Fruit fly (Drosophila melanogaster): ENCODE data around the gene Zmynd8.

The Zmynd8 gene

dm6 chr3R:31687782-31688181 is 18.5 kb downstream of the Zmynd8 start (continued):
- TF ChIP-seq HmgZ (tag; optimal IDR thresholded peaks at IDR 0.05) (no peak), Xbp1 (GFP tag; optimal IDR thresholded peaks at IDR 0.05) (peak; percentile 51), esg (GFP tag; conservative IDR thresholded peaks at IDR 0.05) (0 out of 2 replicates have a peak, but pooled peaks have one; percentile 5), chn (GFP tag; optimal IDR thresholded peaks at IDR 0.05) (peak; percentile 49), Hr51 (GFP tag; optimal IDR thresholded peaks at IDR 0.05) (peak in 1 of 2 experiments; percentile 27), PHDP (tag; optimal IDR thresholded peaks at IDR 0.05) (peak; percentile 31), CG18262 (tag; optimal IDR thresholded peaks at IDR 0.05) (peak; percentile 48), pan (optimal IDR thresholded peaks at IDR 0.05) (no peak), pan (GFP tag; optimal IDR thresholded peaks at IDR 0.05 in 1 of 2, IDR thresholded peaks at IDR 0.05 in 1 of 2) (peak in 1 of 2 experiments; percentile 34), Pdp1 (GFP tag; optimal IDR thresholded peaks at IDR 0.05) (peak in 1 of 2 experiments; percentile 31), CG16815 (GFP tag; optimal IDR thresholded peaks at IDR 0.05) (no peak), CG8388 (GFP tag; optimal IDR thresholded peaks at IDR 0.05) (peak; percentile 59), gce (GFP tag; IDR thresholded peaks at IDR 0.05) (0 out of 3 replicates have a peak, but pooled peaks have one; percentile 26), otp (GFP tag; IDR thresholded peaks at IDR 0.05) (peak; percentile 48; the same call in 1 of the 3 replicates), trem (tag; optimal IDR thresholded peaks at IDR 0.05) (peak; percentile 15), kni (GFP tag; optimal IDR thresholded peaks at IDR 0.05) (no peak), sc (optimal IDR thresholded peaks at IDR 0.05) (no peak), sc (GFP tag; optimal IDR thresholded peaks at IDR 0.05) (peak; percentile 41), CG34422 (GFP tag; IDR thresholded peaks at IDR 0.05) (0 out of 3 replicates have a peak, but pooled peaks have one; percentile 31), Blimp-1 (GFP tag; optimal IDR thresholded peaks at IDR 0.05) (peak; percentile 18), z (GFP tag; IDR thresholded peaks at IDR 0.05) (no peak), CG16863 (GFP tag; optimal IDR thresholded peaks at IDR 0.05) (peak; percentile 47), CG13296 (GFP tag; optimal IDR thresholded peaks at IDR 0.05) (no peak), NfI (GFP tag; optimal IDR thresholded peaks at IDR 0.05) (peak; percentile 16), ara (GFP tag; IDR thresholded peaks at IDR 0.05) (peak; percentile 56; the same call in 1 of the 2 replicates), CG11504 (tag; optimal IDR thresholded peaks at IDR 0.05) (peak; percentile 23), nmo (GFP tag; optimal IDR thresholded peaks at IDR 0.05) (peak; percentile 45), CG6765 (GFP tag; optimal IDR thresholded peaks at IDR 0.05) (no peak), CG7839 (tag; optimal IDR thresholded peaks at IDR 0.05) (peak; percentile 47), tgo (GFP tag; IDR thresholded peaks at IDR 0.05) (no peak), Taf1 (GFP tag; IDR thresholded peaks at IDR 0.05) (no peak), Awh (GFP tag; IDR thresholded peaks at IDR 0.05) (0 out of 2 replicates have a peak, but pooled peaks have one; percentile 39), Chrac-16 (GFP tag; optimal IDR thresholded peaks at IDR 0.05) (peak; percentile 13), sna (GFP tag; IDR thresholded peaks at IDR 0.05; ENCODE audit: partially characterized antibody) (no peak), lola (GFP tag; optimal IDR thresholded peaks at IDR 0.05) (peak in 1 of 3 experiments; percentile 66), al (GFP tag; IDR thresholded peaks at IDR 0.05) (no peak), HLH4C (GFP tag; IDR thresholded peaks at IDR 0.05; ENCODE audit: partially characterized antibody) (no peak), slp2 (GFP tag; optimal IDR thresholded peaks at IDR 0.05) (peak; percentile 23), Lhr (GFP tag; optimal IDR thresholded peaks at IDR 0.05) (peak; percentile 16), gsb (GFP tag; IDR thresholded peaks at IDR 0.05) (no peak), CG10366 (GFP tag; IDR thresholded peaks at IDR 0.05) (peak; percentile 15; the same call in 1 of the 2 replicates), Gug (GFP tag; IDR thresholded peaks at IDR 0.05) (0 out of 4 replicates have a peak, but pooled peaks have one; percentile 18), vvl (GFP tag; IDR thresholded peaks at IDR 0.05) (peak; percentile 69), sd (tag; optimal IDR thresholded peaks at IDR 0.05) (peak; percentile 68), prd (optimal IDR thresholded peaks at IDR 0.05) (no peak), prd (GFP tag; IDR thresholded peaks at IDR 0.05) (peak; percentile 27; the same call in 1 of the 3 replicates), gem (tag; optimal IDR thresholded peaks at IDR 0.05) (peak; percentile 70), pnt (GFP tag; optimal IDR thresholded peaks at IDR 0.05) (peak; percentile 28), jumu (GFP tag; optimal IDR thresholded peaks at IDR 0.05) (peak; percentile 2), CG13775 (GFP tag; optimal IDR thresholded peaks at IDR 0.05) (peak; percentile 36)

Data from whole organism, embryonic.